Fruit fly (Drosophila melanogaster) ovary, adult (tissue): ENCODE measurements around the gene CG12219.

Source experiments
- CG17801 ChIP-seq: fragments of 200-800 bp; optimal IDR thresholded peaks from 2 replicates; lab custom pipeline; 2019; ENCODE audit warnings: missing biosample characterization, mild to moderate bottlenecking, missing genetic modification characterization, moderate library complexity; ENCODE audit not compliant: partially characterized antibody

The CG12219 gene

DNA sequence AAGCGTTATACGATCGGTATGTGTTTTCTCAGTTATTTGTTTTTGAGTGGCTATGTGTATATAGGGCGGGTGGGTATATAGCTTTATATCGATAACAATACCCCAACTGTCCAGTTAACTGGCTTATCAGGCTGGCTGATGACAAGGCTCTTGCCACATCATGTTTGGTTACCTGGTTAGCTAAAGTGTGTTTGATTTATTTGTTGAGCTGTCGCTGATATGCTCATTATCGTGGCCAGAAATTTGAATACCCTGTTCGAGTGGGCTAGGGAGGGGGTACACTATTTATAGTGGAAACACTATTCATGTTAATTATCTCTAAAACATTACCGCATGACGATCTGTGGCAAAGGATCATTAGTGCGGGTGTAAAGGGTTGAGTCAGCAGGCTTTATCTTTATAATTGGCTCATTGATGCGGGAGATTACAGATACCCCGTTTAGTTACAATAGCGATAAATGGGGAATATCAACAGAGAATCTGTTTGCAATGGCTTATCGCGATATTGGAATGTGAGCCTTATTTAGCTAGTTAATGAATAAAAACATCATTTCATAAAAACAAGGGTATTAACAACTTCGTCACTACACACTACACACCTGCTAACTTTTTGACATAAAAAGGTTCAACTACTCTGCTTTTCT, 48.1 kb downstream of the CG12219 start:
- no peak for TF ChIP-seq CG17801 (GFP tag; lab: Kevin White, UChicago)
